Worm (Caenorhabditis elegans) whole organism, young adult: ENCODE data around the gene R13D11.4.

Experiments
- ceh-91 ChIP-seq: fragments of 200-800 bp; sonication (Bioruptor generic); IDR thresholded peaks from 2 replicates; pipeline ENCODE4 v1.3.6; 2022; ENCODE audit warnings: missing genetic modification reagents, missing genetic modification characterization, missing compliant biosample characterization
- mcd-1 ChIP-seq: fragments of 200-800 bp; sonication (Bioruptor generic); IDR thresholded peaks from 2 replicates; pipeline ENCODE4 v1.3.6; 2022; ENCODE audit warnings: missing genetic modification reagents, missing genetic modification characterization, missing compliant biosample characterization

ce11 chrV:817182-817581 is 6.6 kb downstream of the R13D11.4 start, which contains the start of gene R13D11.1:
- TF ChIP-seq mcd-1 (no peak), ceh-91 (GFP tag; lab: Robert Waterston, UW) (no peak)
